Fruit fly (Drosophila melanogaster) whole organism, embryonic: ENCODE data around the gene janA.

Source experiments
- Aef1 ChIP-seq: fragments of 200-800 bp; sonication (Bioruptor generic); IDR thresholded peaks from 3 replicates; pipeline ENCODE4 v1.3.6; 2022; ENCODE audit warnings: missing biosample characterization, missing genetic modification characterization
- Asciz ChIP-seq: fragments of 200-800 bp; sonication (Bioruptor generic); optimal IDR thresholded peaks from 2 replicates; lab custom pipeline; 2017; ENCODE audit warnings: missing biosample characterization, mild to moderate bottlenecking, missing genetic modification characterization, missing genetic modification reagents
- Atf3 ChIP-seq: fragments of 200-800 bp; sonication (Bioruptor generic); optimal IDR thresholded peaks from 3 replicates; lab custom pipeline; 2016; ENCODE audit warnings: missing biosample characterization, missing genetic modification characterization
- Atf6 ChIP-seq: fragments of 200-800 bp; sonication (Bioruptor generic); IDR thresholded peaks from 2 replicates; pipeline ENCODE4 v1.3.6; 2022; ENCODE audit warnings: missing biosample characterization, missing genetic modification characterization
- CG10431 ChIP-seq: fragments of 200-800 bp; sonication (Bioruptor generic); optimal IDR thresholded peaks from 3 replicates; lab custom pipeline; 2018; ENCODE audit warnings: missing biosample characterization, mild to moderate bottlenecking, missing genetic modification characterization
- CG11560 ChIP-seq: fragments of 200-800 bp; sonication (Bioruptor generic); IDR thresholded peaks from 3 replicates; pipeline ENCODE4 v1.3.6; 2022; ENCODE audit warnings: missing biosample characterization, missing genetic modification characterization
- CG12104 ChIP-seq: fragments of 200-800 bp; sonication (Bioruptor generic); optimal IDR thresholded peaks from 3 replicates; lab custom pipeline; 2016; ENCODE audit warnings: missing biosample characterization, missing genetic modification characterization
- CG12155 ChIP-seq: fragments of 200-800 bp; sonication (Bioruptor generic); optimal IDR thresholded peaks from 3 replicates; lab custom pipeline; 2016; ENCODE audit warnings: missing biosample characterization, missing genetic modification characterization
- CG12236 ChIP-seq: fragments of 200-800 bp; sonication (Bioruptor generic); optimal IDR thresholded peaks from 2 replicates; lab custom pipeline; 2016; ENCODE audit warnings: missing biosample characterization, missing genetic modification characterization
- CG13123 ChIP-seq: fragments of 200-800 bp; sonication (Bioruptor generic); optimal IDR thresholded peaks from 2 replicates; lab custom pipeline; 2016; ENCODE audit warnings: missing biosample characterization, missing genetic modification characterization
- CG15073 ChIP-seq: fragments of 200-800 bp; sonication (Bioruptor generic); optimal IDR thresholded peaks from 2 replicates; lab custom pipeline; 2016; ENCODE audit warnings: missing biosample characterization, missing genetic modification characterization
- CG15269 ChIP-seq: fragments of 200-800 bp; sonication (Bioruptor generic); optimal IDR thresholded peaks from 2 replicates; lab custom pipeline; 2018; ENCODE audit warnings: missing biosample characterization, mild to moderate bottlenecking, missing genetic modification characterization, moderate library complexity
- CG15479 ChIP-seq: fragments of 200-800 bp; sonication (Bioruptor generic); optimal IDR thresholded peaks from 3 replicates; lab custom pipeline; 2019; ENCODE audit warnings: missing biosample characterization, mild to moderate bottlenecking, missing genetic modification characterization, moderate library complexity
- CG1602 ChIP-seq: fragments of 200-800 bp; sonication (Bioruptor generic); optimal IDR thresholded peaks from 3 replicates; lab custom pipeline; 2016; ENCODE audit warnings: missing biosample characterization, missing genetic modification characterization
- CG17328 ChIP-seq: fragments of 200-800 bp; sonication (Bioruptor generic); IDR thresholded peaks from 2 replicates; pipeline ENCODE4 v1.3.6; 2022; ENCODE audit warnings: missing biosample characterization, missing genetic modification characterization
- CG2129 ChIP-seq: fragments of 200-800 bp; sonication (Bioruptor generic); IDR thresholded peaks from 2 replicates; pipeline ENCODE4 v1.3.6; 2022; ENCODE audit warnings: missing biosample characterization, missing genetic modification characterization; ENCODE audit not compliant: partially characterized antibody
- CG2199 ChIP-seq: fragments of 200-800 bp; sonication (Bioruptor generic); IDR thresholded peaks from 3 replicates; pipeline ENCODE4 v1.3.6; 2022; ENCODE audit warnings: missing biosample characterization, missing genetic modification characterization
- CG3838 ChIP-seq: fragments of 200-800 bp; sonication (Bioruptor generic); optimal IDR thresholded peaks from 3 replicates; lab custom pipeline; 2016; ENCODE audit warnings: missing biosample characterization, missing genetic modification characterization
- CG6254 ChIP-seq: fragments of 200-800 bp; sonication (Bioruptor generic); optimal IDR thresholded peaks from 3 replicates; lab custom pipeline; 2017; ENCODE audit warnings: mild to moderate bottlenecking, missing biosample characterization, missing genetic modification reagents, missing genetic modification characterization
- CkIIα-i1 ChIP-seq: fragments of 200-800 bp; sonication (Bioruptor generic); IDR thresholded peaks from 2 replicates; pipeline ENCODE4 v1.3.6; 2022; ENCODE audit warnings: missing biosample characterization, missing genetic modification characterization
- D19B ChIP-seq: fragments of 200-800 bp; sonication (Bioruptor generic); optimal IDR thresholded peaks from 2 replicates; lab custom pipeline; 2017; ENCODE audit warnings: missing biosample characterization, mild to moderate bottlenecking, missing genetic modification characterization
- Dp ChIP-seq: fragments of 200-800 bp; sonication (Bioruptor generic); optimal IDR thresholded peaks from 2 replicates; lab custom pipeline; 2018; ENCODE audit warnings: missing biosample characterization, mild to moderate bottlenecking, missing genetic modification characterization, moderate library complexity
- Elba2 ChIP-seq: fragments of 200-800 bp; sonication (Bioruptor generic); optimal IDR thresholded peaks from 3 replicates; lab custom pipeline; 2016; ENCODE audit warnings: missing biosample characterization, missing genetic modification characterization
- Fer2 ChIP-seq: fragments of 200-800 bp; sonication (Bioruptor generic); optimal IDR thresholded peaks from 2 replicates; lab custom pipeline; 2018; ENCODE audit warnings: missing biosample characterization, mild to moderate bottlenecking, missing genetic modification characterization, moderate library complexity
- Gug ChIP-seq: fragments of 200-800 bp; sonication (Bioruptor generic); IDR thresholded peaks from 4 replicates; pipeline ENCODE4 v1.3.6; 2022; ENCODE audit warnings: missing biosample characterization, missing genetic modification characterization
- HLH54F ChIP-seq: fragments of 200-800 bp; sonication (Bioruptor generic); optimal IDR thresholded peaks from 3 replicates; lab custom pipeline; 2016; ENCODE audit warnings: missing biosample characterization, missing genetic modification characterization
- Max ChIP-seq: fragments of 200-800 bp; sonication (Bioruptor generic); optimal IDR thresholded peaks from 2 replicates; lab custom pipeline; 2016; ENCODE audit warnings: missing biosample characterization, mild to moderate bottlenecking, missing genetic modification characterization
- NC2α ChIP-seq: fragments of 200-800 bp; sonication (Bioruptor generic); optimal IDR thresholded peaks from 2 replicates; lab custom pipeline; 2016; ENCODE audit warnings: missing biosample characterization, missing genetic modification characterization
- Ptx1 ChIP-seq: fragments of 200-800 bp; sonication (Bioruptor generic); IDR thresholded peaks from 2 replicates; pipeline ENCODE4 v1.3.6; 2022; ENCODE audit warnings: missing biosample characterization, missing genetic modification characterization
- Rx ChIP-seq: fragments of 200-800 bp; sonication (Bioruptor generic); IDR thresholded peaks from 2 replicates; pipeline ENCODE4 v1.3.6; 2022; ENCODE audit warnings: missing biosample characterization, missing genetic modification characterization
- Side ChIP-seq: fragments of 200-800 bp; sonication (Bioruptor generic); optimal IDR thresholded peaks from 2 replicates; lab custom pipeline; 2016; ENCODE audit warnings: missing biosample characterization, missing genetic modification characterization
- TFAM ChIP-seq: fragments of 200-800 bp; sonication (Bioruptor generic); optimal IDR thresholded peaks from 2 replicates; lab custom pipeline; 2017; ENCODE audit warnings: missing biosample characterization, missing genetic modification characterization, inconsistent platforms
- Vsx1 ChIP-seq: fragments of 200-800 bp; sonication (Bioruptor generic); optimal IDR thresholded peaks from 2 replicates; lab custom pipeline; 2017; ENCODE audit warnings: missing biosample characterization, mild to moderate bottlenecking, missing genetic modification characterization, missing genetic modification reagents
- Xrp1 ChIP-seq: fragments of 200-800 bp; sonication (Bioruptor generic); IDR thresholded peaks from 2 replicates; pipeline ENCODE4 v1.3.6; 2022; ENCODE audit warnings: missing biosample characterization, missing genetic modification characterization
- cas ChIP-seq: fragments of 200-800 bp; sonication (Bioruptor generic); IDR thresholded peaks from 2 replicates; pipeline ENCODE4 v1.3.6; 2022; ENCODE audit warnings: missing biosample characterization, missing genetic modification characterization
- dysf ChIP-seq: fragments of 200-800 bp; sonication (Bioruptor generic); IDR thresholded peaks from 3 replicates; pipeline ENCODE4 v1.3.6; 2022; ENCODE audit warnings: missing biosample characterization, missing genetic modification characterization
- fru ChIP-seq: fragments of >200 bp; optimal IDR thresholded peaks from 2 replicates; lab custom pipeline; 2017
- gcm2 ChIP-seq: fragments of 200-800 bp; sonication (Bioruptor generic); optimal IDR thresholded peaks from 2 replicates; lab custom pipeline; 2016; ENCODE audit warnings: missing biosample characterization, missing genetic modification characterization
- gsb ChIP-seq: fragments of 200-800 bp; sonication (Bioruptor generic); IDR thresholded peaks from 2 replicates; pipeline ENCODE4 v1.3.6; 2022; ENCODE audit warnings: missing biosample characterization, missing genetic modification characterization
- jumu ChIP-seq: fragments of 200-800 bp; sonication (Bioruptor generic); optimal IDR thresholded peaks from 3 replicates; lab custom pipeline; 2016; ENCODE audit warnings: missing biosample characterization, missing genetic modification characterization
- klu ChIP-seq: fragments of 200-800 bp; sonication (Bioruptor generic); IDR thresholded peaks from 2 replicates; pipeline ENCODE4 v1.3.6; 2022; ENCODE audit warnings: missing biosample characterization, missing genetic modification characterization
- mirr ChIP-seq: fragments of 200-800 bp; sonication (Bioruptor generic); optimal IDR thresholded peaks from 3 replicates; lab custom pipeline; 2018; ENCODE audit warnings: missing biosample characterization, mild to moderate bottlenecking, missing genetic modification characterization
- odd ChIP-seq: fragments of 200-800 bp; sonication (Bioruptor generic); optimal IDR thresholded peaks from 2 replicates; lab custom pipeline; 2017; ENCODE audit warnings: missing biosample characterization, mild to moderate bottlenecking, missing genetic modification characterization
- pho ChIP-seq: fragments of 200-800 bp; sonication (Bioruptor generic); optimal IDR thresholded peaks from 2 replicates; lab custom pipeline; 2016; ENCODE audit warnings: missing biosample characterization, missing genetic modification characterization
- pita ChIP-seq: fragments of 200-800 bp; sonication (Bioruptor generic); optimal IDR thresholded peaks from 2 replicates; lab custom pipeline; 2017; ENCODE audit warnings: missing biosample characterization, mild to moderate bottlenecking, missing genetic modification characterization
- slou ChIP-seq: fragments of 200-800 bp; sonication (Bioruptor generic); optimal IDR thresholded peaks from 3 replicates; lab custom pipeline; 2016; ENCODE audit warnings: missing biosample characterization, missing genetic modification characterization
- stc ChIP-seq: fragments of 200-800 bp; sonication (Bioruptor generic); IDR thresholded peaks from 2 replicates; pipeline ENCODE4 v1.3.6; 2022; ENCODE audit warnings: missing biosample characterization, missing genetic modification characterization
- tap ChIP-seq: fragments of 200-800 bp; optimal IDR thresholded peaks from 3 replicates; lab custom pipeline; 2019; ENCODE audit warnings: missing biosample characterization, mild to moderate bottlenecking, missing genetic modification characterization, moderate library complexity
- trem ChIP-seq: fragments of 200-800 bp; optimal IDR thresholded peaks from 3 replicates; lab custom pipeline; 2019; ENCODE audit warnings: missing biosample characterization, mild to moderate bottlenecking, missing genetic modification characterization, moderate library complexity
- tup ChIP-seq: fragments of 200-800 bp; sonication (Bioruptor generic); optimal IDR thresholded peaks from 2 replicates; lab custom pipeline; 2016; ENCODE audit warnings: missing biosample characterization, mild to moderate bottlenecking, missing genetic modification characterization, moderate library complexity
- tx ChIP-seq: fragments of 200-800 bp; sonication (Bioruptor generic); optimal IDR thresholded peaks from 2 replicates; lab custom pipeline; 2016; ENCODE audit warnings: missing biosample characterization, missing genetic modification characterization
- z ChIP-seq: fragments of 200-800 bp; sonication (Bioruptor generic); IDR thresholded peaks from 3 replicates; pipeline ENCODE4 v1.3.6; 2022; ENCODE audit warnings: missing biosample characterization, missing genetic modification characterization

Gene janA

dm6 chr3R:30055915-30056544, 16.7 kb upstream of the janA start, which contains the start of the genes Rpp14b and spn-A (continued):
- no peak for TF ChIP-seq z (GFP tag; lab: Robert Waterston, UW)
- no peak for TF ChIP-seq odd (GFP tag; lab: Kevin White, UChicago)
- peak; percentile 53; the same call in 2 of the 4 replicates for TF ChIP-seq Gug (GFP tag; lab: Robert Waterston, UW)
- TF ChIP-seq HLH54F (GFP tag; lab: Kevin White, UChicago) = no peak
- TF ChIP-seq mirr (GFP tag; lab: Kevin White, UChicago) = no peak
- no peak for TF ChIP-seq pho (GFP tag; lab: Kevin White, UChicago)
- no peak for TF ChIP-seq CG3838 (GFP tag; lab: Kevin White, UChicago)
- TF ChIP-seq klu (GFP tag; lab: Robert Waterston, UW) = 0 out of 2 replicates have a peak, but pooled peaks have one; percentile 21
- TF ChIP-seq Max (GFP tag; lab: Kevin White, UChicago) = no peak
- TF ChIP-seq CG2129 (GFP tag; lab: Robert Waterston, UW) = no peak
- no peak for TF ChIP-seq Asciz (GFP tag; lab: Kevin White, UChicago)
- no peak for TF ChIP-seq Atf3 (GFP tag; lab: Kevin White, UChicago)
- TF ChIP-seq Fer2 (tag; lab: Kevin White, UChicago) = no peak
- peak; percentile 41 for TF ChIP-seq Dp (GFP tag; lab: Kevin White, UChicago)
- no peak for TF ChIP-seq dysf (GFP tag; lab: Robert Waterston, UW)
- no peak for TF ChIP-seq CG6254 (GFP tag; lab: Kevin White, UChicago)
- TF ChIP-seq cas (GFP tag; lab: Robert Waterston, UW) = no peak
- no peak for TF ChIP-seq CG12155 (GFP tag; lab: Kevin White, UChicago)
- no peak for TF ChIP-seq Side (GFP tag; lab: Kevin White, UChicago)
- no peak for TF ChIP-seq Aef1 (GFP tag; lab: Robert Waterston, UW)
- no peak for TF ChIP-seq tup
- TF ChIP-seq slou (GFP tag; lab: Kevin White, UChicago) = no peak
- TF ChIP-seq CG2199 (GFP tag; lab: Robert Waterston, UW) = no peak; the same call in 2 of the 3 replicates
- no peak for TF ChIP-seq CG12104 (GFP tag; lab: Kevin White, UChicago)
- no peak for TF ChIP-seq Elba2 (GFP tag; lab: Kevin White, UChicago)
- TF ChIP-seq pita (GFP tag; lab: Kevin White, UChicago) = no peak
- peak; percentile 19 for TF ChIP-seq CG1602
- peak; percentile 40 for TF ChIP-seq Ptx1 (GFP tag; lab: Robert Waterston, UW)
- peak; percentile 81 for TF ChIP-seq CG15479
- no peak for TF ChIP-seq CG15269 (tag; lab: Kevin White, UChicago)
- TF ChIP-seq trem (tag; lab: Kevin White, UChicago) = no peak
- TF ChIP-seq CG15073 (GFP tag; lab: Kevin White, UChicago) = no peak
- no peak for TF ChIP-seq Rx (GFP tag; lab: Robert Waterston, UW)
- TF ChIP-seq tap = no peak
- TF ChIP-seq CG11560 (tag; lab: Robert Waterston, UW) = no peak
- TF ChIP-seq Atf6 (GFP tag; lab: Robert Waterston, UW) = peak; percentile 26; the same call in 1 of the 2 replicates
- TF ChIP-seq gsb = no peak
- TF ChIP-seq gcm2 (GFP tag; lab: Kevin White, UChicago) = no peak
- no peak for TF ChIP-seq fru
- TF ChIP-seq CG17328 (GFP tag; lab: Robert Waterston, UW) = peak; percentile 33; the same call in 1 of the 2 replicates
- TF ChIP-seq stc (GFP tag; lab: Robert Waterston, UW) = 0 out of 2 replicates have a peak, but pooled peaks have one; percentile 24
- TF ChIP-seq CG13123 = no peak
- no peak for TF ChIP-seq D19B (GFP tag; lab: Kevin White, UChicago)
- TF ChIP-seq jumu = no peak
- TF ChIP-seq Vsx1 (GFP tag; lab: Kevin White, UChicago) = no peak
- no peak for TF ChIP-seq CG12236 (GFP tag; lab: Kevin White, UChicago)
- TF ChIP-seq tx = no peak
- TF ChIP-seq CG10431 (GFP tag; lab: Kevin White, UChicago) = no peak
- TF ChIP-seq Xrp1 (GFP tag; lab: Robert Waterston, UW) = 0 out of 2 replicates have a peak, but pooled peaks have one; percentile 36
- TF ChIP-seq NC2α (GFP tag; lab: Kevin White, UChicago) = no peak
- no peak for TF ChIP-seq TFAM (GFP tag; lab: Kevin White, UChicago)
- TF ChIP-seq CkIIα-i1 (GFP tag; lab: Robert Waterston, UW) = no peak
